Fruit fly (Drosophila melanogaster) whole organism, prepupa: ENCODE measurements around the gene CG1246.

ENCODE experiments used
- CG11294 ChIP-seq: fragments of 200-800 bp; sonication (Bioruptor generic); IDR thresholded peaks from 2 replicates; pipeline ENCODE4 v1.3.6; 2022; ENCODE audit warnings: missing biosample characterization, missing genetic modification characterization
- CG11762 ChIP-seq: fragments of 200-800 bp; sonication (Bioruptor generic); optimal IDR thresholded peaks from 3 replicates; lab custom pipeline; 2016; ENCODE audit warnings: missing biosample characterization, missing genetic modification characterization; ENCODE audit not compliant: insufficient read depth
- CG8319 ChIP-seq: fragments of 200-800 bp; sonication (Bioruptor generic); optimal IDR thresholded peaks from 3 replicates; lab custom pipeline; 2016; ENCODE audit warnings: missing biosample characterization, missing genetic modification characterization
- Lpt ChIP-seq: fragments of 200-800 bp; sonication (Bioruptor generic); optimal IDR thresholded peaks from 3 replicates; lab custom pipeline; 2016; ENCODE audit warnings: missing biosample characterization, missing genetic modification characterization
- OdsH ChIP-seq: fragments of 200-800 bp; sonication (Bioruptor generic); optimal IDR thresholded peaks from 3 replicates; lab custom pipeline; 2016; ENCODE audit warnings: missing biosample characterization, missing genetic modification characterization
- Smox ChIP-seq: fragments of 200-800 bp; sonication (Bioruptor generic); optimal IDR thresholded peaks from 3 replicates; lab custom pipeline; 2016; ENCODE audit warnings: missing biosample characterization, missing genetic modification characterization
- Sox15 ChIP-seq: fragments of 200-800 bp; sonication (Bioruptor generic); optimal IDR thresholded peaks from 3 replicates; lab custom pipeline; 2016; ENCODE audit warnings: missing biosample characterization, missing genetic modification characterization
- achi ChIP-seq: fragments of 200-800 bp; sonication (Bioruptor generic); optimal IDR thresholded peaks from 3 replicates; lab custom pipeline; 2016; ENCODE audit warnings: missing biosample characterization, missing genetic modification characterization
- cyc ChIP-seq: fragments of 200-800 bp; sonication (Bioruptor generic); optimal IDR thresholded peaks from 3 replicates; lab custom pipeline; 2016; ENCODE audit warnings: missing biosample characterization, missing genetic modification characterization
- dac ChIP-seq: fragments of 200-800 bp; sonication (Bioruptor generic); optimal IDR thresholded peaks from 2 replicates; lab custom pipeline; 2017; ENCODE audit warnings: missing biosample characterization, mild to moderate bottlenecking, missing genetic modification characterization
- lz ChIP-seq: fragments of 200-800 bp; sonication (Bioruptor generic); optimal IDR thresholded peaks from 3 replicates; lab custom pipeline; 2016; ENCODE audit warnings: missing biosample characterization, missing genetic modification characterization
- net ChIP-seq: fragments of 200-800 bp; sonication (Bioruptor generic); optimal IDR thresholded peaks from 3 replicates; lab custom pipeline; 2016; ENCODE audit warnings: missing biosample characterization, missing genetic modification characterization

- TF ChIP-seq net (GFP tag; lab: Kevin White, UChicago), result no peak
- TF ChIP-seq cyc (GFP tag; lab: Kevin White, UChicago), result no peak
- TF ChIP-seq Smox (GFP tag; lab: Kevin White, UChicago), result no peak
- TF ChIP-seq CG11762 (GFP tag; lab: Kevin White, UChicago), result no peak
- no peak for TF ChIP-seq dac (GFP tag; lab: Kevin White, UChicago)
- TF ChIP-seq Lpt (GFP tag; lab: Kevin White, UChicago), result no peak
- TF ChIP-seq CG11294 (GFP tag; lab: Robert Waterston, UW), result no peak
- no peak for TF ChIP-seq Sox15 (GFP tag; lab: Kevin White, UChicago)
- TF ChIP-seq CG8319 (GFP tag; lab: Kevin White, UChicago), result no peak
- TF ChIP-seq OdsH (GFP tag; lab: Kevin White, UChicago), result no peak
- TF ChIP-seq achi, result no peak
- TF ChIP-seq lz, result no peak
Measured at dm6 chr3L:2661322-2661721, 13.5 kb downstream of the CG1246 start, which contains the start of gene CG33234.
